Worm (Caenorhabditis elegans): ENCODE results near the gene C30F2.2.

DNA sequence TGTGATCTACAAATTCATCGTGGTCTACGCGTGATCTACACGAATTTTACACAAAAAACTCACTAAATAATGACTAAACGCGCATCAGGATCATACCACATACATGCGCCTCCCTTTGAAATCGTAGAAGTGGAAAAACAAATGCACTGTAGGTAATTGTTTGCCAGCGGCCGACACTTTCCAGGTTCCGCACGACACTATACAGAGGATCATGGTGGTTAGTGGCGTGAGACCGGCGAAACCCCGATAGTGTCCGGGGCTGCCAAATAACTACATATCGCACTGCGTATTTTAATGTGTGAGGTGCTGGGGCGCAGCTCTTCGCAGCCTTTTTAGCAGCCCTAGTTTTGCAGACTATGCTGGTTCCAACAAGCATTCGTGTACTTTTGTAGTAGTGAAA is 6.3 kb downstream of the C30F2.2 start:
- TF ChIP-seq dao-5 (tag; optimal IDR thresholded peaks at IDR 0.05), result no peak
- no peak for TF ChIP-seq W03F9.2 (tag; optimal IDR thresholded peaks at IDR 0.05)

Data from whole organism, L4/young adult.